Fruit fly (Drosophila melanogaster): ENCODE results near the gene CG13144.

Gene CG13144

DNA sequence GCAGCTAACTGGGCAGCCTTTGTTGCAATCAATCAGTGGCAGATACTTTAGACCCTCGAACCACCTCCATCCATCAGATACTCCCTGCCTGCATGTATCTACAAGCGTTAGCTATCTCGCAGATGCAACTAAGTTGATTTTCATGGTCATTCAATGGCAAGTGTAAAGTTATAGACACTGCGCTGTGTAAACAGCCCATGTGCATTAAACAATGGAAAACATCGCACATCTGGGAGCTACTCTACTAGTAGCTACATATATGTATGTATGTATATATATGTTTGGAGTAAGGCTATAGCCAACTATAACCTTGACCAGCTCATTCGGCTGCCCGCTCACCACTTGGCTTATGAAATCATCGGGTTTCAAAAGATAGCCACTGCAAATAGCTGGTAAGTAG is 21.0 kb downstream of the CG13144 start:
- no peak for TF ChIP-seq Dll (optimal IDR thresholded peaks at IDR 0.05)
- no peak for TF ChIP-seq EcR (GFP tag; optimal IDR thresholded peaks at IDR 0.05)

- TF ChIP-seq Dll (optimal IDR thresholded peaks at IDR 0.05) (no peak), usp (GFP tag; optimal IDR thresholded peaks at IDR 0.05) (no peak), EcR (GFP tag; optimal IDR thresholded peaks at IDR 0.05) (no peak), CG8478 (optimal IDR thresholded peaks at IDR 0.05) (no peak), pan (optimal IDR thresholded peaks at IDR 0.05) (no peak), psq (optimal IDR thresholded peaks at IDR 0.05) (no peak)
These were observed 22.3 kb downstream of the CG13144 start for dm6 chr2L:10468978-10469377.

DNA sequence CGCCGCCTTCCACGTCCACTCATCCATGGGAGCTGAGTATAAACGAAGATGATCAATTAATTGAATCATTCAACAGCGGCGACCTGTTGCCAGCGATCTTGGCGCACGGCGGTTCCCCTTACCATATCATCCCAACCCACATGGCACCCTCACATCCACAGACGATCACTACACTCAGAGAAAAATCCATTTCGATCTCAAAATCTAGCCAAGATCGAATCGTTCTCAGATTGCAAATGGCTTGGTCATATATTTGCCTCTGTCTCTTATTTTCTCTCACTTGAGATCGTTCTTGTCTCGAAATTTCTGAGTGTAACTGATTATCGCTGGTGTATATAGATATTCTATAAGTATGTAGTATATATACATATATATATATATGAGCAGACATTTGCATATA is 22.9 kb downstream of the CG13144 start:
- TF ChIP-seq usp (GFP tag; optimal IDR thresholded peaks at IDR 0.05), result no peak
- TF ChIP-seq psq (optimal IDR thresholded peaks at IDR 0.05), result no peak

DNA sequence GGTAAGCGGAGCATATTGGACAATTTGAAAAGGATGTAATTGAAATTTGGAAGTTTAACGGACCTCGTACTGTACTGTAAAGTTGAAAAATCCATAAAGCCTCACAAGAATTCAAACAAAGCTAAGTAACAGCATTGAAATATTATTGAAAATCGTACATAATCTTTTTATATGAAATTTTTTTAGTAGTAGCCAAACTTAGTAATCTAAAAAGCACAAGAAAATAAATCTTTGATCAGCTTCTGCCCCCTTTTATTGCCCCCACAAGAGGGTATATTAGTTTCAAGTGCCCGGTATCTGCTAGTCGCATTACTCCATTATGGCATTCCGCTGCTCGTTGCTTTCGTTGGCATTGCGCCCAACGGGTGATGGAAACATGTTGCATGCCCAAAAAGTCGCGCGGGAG is 24.4 kb downstream of the CG13144 start:
- TF ChIP-seq EcR (GFP tag; optimal IDR thresholded peaks at IDR 0.05), result no peak
- TF ChIP-seq usp (GFP tag; optimal IDR thresholded peaks at IDR 0.05), result no peak
- no peak for TF ChIP-seq pan (optimal IDR thresholded peaks at IDR 0.05)
- TF ChIP-seq Dll (optimal IDR thresholded peaks at IDR 0.05), result no peak
- no peak for TF ChIP-seq psq (optimal IDR thresholded peaks at IDR 0.05)
- TF ChIP-seq CG8478 (optimal IDR thresholded peaks at IDR 0.05), result no peak

DNA sequence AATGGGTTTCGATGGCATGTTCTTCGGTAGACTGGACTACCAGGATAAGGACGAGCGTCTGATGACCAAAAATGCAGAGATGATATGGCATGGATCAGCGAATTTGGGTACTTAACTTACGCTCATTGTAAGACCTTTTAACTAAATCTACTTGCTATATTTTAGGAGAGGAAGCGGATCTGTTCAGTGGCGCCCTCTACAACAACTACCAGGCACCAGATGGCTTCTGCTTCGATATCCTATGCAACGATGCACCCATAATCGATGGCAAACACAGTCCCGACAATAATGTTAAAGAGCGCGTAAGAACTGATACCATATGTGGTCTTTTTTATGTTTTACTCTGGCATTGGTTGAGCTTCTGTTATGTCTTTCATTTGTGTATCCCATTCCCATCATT is 32.3 kb downstream of the CG13144 start:
- TF ChIP-seq pan (optimal IDR thresholded peaks at IDR 0.05), result no peak
- TF ChIP-seq Dll (optimal IDR thresholded peaks at IDR 0.05), result no peak
- TF ChIP-seq usp (GFP tag; optimal IDR thresholded peaks at IDR 0.05), result no peak
- no peak for TF ChIP-seq CG8478 (optimal IDR thresholded peaks at IDR 0.05)
- TF ChIP-seq EcR (GFP tag; optimal IDR thresholded peaks at IDR 0.05), result no peak
- no peak for TF ChIP-seq psq (optimal IDR thresholded peaks at IDR 0.05)

- TF ChIP-seq psq (optimal IDR thresholded peaks at IDR 0.05) (no peak), EcR (GFP tag; optimal IDR thresholded peaks at IDR 0.05) (no peak), Dll (optimal IDR thresholded peaks at IDR 0.05) (no peak), CG8478 (optimal IDR thresholded peaks at IDR 0.05) (no peak), usp (GFP tag; optimal IDR thresholded peaks at IDR 0.05) (no peak), pan (optimal IDR thresholded peaks at IDR 0.05) (no peak)
These were observed 33.9 kb downstream of the CG13144 start, which contains the start of the genes LManI and LManII for dm6 chr2L:10457191-10457899. Gene LManI (minus strand): TSS chr2L:10457241. Gene LManII (plus strand): TSS chr2L:10457658.

DNA sequence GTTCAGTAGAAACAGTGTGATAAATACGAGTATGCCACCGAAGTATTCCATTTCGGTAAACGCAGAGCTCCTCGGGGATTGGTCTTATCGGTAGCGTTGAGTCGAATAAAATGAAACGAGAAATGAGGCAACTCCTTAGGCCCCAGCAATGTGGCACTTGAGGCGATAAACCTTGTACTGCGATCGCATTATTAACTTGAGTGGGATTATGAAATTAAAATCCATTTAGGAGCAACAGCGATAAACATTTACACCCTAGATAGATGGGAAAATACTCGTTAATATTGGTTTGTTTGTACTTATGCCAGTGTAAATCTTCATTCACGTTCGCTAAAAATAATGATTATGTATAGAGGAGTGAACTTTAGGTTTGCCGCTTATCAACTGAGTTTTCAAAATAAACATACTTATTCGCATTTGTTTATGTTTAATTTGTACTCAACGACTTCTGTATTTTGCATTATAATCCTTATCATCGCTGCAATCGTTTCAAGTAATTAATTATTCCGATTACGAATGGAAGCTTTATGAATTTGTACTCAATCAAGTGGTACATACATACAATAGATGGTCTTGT is 35.2 kb downstream of the CG13144 start:
- no peak for TF ChIP-seq usp (GFP tag; optimal IDR thresholded peaks at IDR 0.05)
- no peak for TF ChIP-seq psq (optimal IDR thresholded peaks at IDR 0.05)
- no peak for TF ChIP-seq Dll (optimal IDR thresholded peaks at IDR 0.05)
- no peak for TF ChIP-seq EcR (GFP tag; optimal IDR thresholded peaks at IDR 0.05)
- TF ChIP-seq pan (optimal IDR thresholded peaks at IDR 0.05), result no peak
- no peak for TF ChIP-seq CG8478 (optimal IDR thresholded peaks at IDR 0.05)

dm6 chr2L:10452296-10452695 is 39.0 kb downstream of the CG13144 start, which contains the start of gene ppk10:
Gene ppk10 (minus strand): TSS chr2L:10452396.
- no peak for TF ChIP-seq usp (GFP tag; optimal IDR thresholded peaks at IDR 0.05)

DNA sequence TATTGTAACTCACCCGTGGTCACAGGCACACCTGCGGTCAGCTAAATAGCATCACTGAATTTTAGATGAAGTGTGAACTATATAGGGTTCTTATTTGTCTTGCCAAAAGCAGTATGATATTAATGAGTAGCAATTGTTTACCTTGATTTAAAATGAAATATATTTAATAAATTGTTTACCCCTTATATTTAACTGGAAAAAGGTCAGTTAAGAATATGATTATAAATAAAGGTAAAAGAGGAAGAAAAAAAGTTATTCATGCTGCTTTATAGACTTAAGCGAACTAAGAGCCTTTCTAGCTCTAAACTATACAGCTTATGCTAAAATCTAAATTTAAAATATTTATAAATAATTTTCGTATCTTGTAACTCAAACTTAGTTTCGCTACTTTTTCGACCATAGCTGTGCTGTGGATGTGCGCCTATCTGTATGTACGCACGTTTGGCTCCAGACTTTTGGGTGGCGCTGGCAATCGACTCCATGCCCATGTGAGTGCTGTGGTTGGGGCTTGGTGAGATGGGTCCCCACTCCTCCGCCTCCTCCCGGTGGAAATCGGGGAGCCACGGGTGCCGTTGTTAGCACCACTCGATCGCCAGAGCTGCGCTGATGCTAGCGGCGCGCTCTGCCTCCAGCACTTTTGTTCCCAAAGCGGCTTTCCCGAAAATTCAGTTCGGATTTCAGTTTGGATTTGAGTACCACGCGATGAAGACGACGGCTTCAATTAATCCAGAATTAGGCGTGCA is 49.0 kb downstream of the CG13144 start, which contains the start of gene loh:
Gene loh (plus strand): TSS at position 487 of the 743 bp plus-strand sequence.
- TF ChIP-seq psq (optimal IDR thresholded peaks at IDR 0.05) (no peak), EcR (GFP tag; optimal IDR thresholded peaks at IDR 0.05) (no peak), Dll (optimal IDR thresholded peaks at IDR 0.05) (no peak), pan (optimal IDR thresholded peaks at IDR 0.05) (no peak), CG8478 (optimal IDR thresholded peaks at IDR 0.05) (no peak), usp (GFP tag; optimal IDR thresholded peaks at IDR 0.05) (no peak)
